Worm (Caenorhabditis elegans): Measurements from ENCODE around the gene best-2.

Gene best-2

DNA sequence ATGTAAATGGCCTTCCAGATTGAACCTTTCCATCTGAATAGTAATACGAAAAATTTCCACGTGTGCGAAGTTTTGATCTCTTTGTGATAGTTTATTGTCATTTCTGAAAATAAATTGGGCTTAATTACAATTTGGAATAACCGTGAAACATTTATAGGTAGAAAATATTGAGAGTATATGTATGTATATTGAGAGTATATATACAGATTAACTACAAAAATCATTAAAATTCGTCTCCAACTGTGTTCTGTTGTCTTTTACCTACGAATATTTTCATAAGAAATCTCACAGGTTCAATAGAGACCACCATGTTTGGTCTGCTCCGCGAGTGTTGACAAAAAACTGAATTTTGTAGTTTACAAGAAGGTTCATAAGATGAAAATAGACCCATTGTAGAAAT, at the start of gene best-2:
Gene best-2, minus strand, starts transcription at position 101 of the 400 bp plus-strand sequence.
- no peak for TF ChIP-seq W03F9.2 (tag; optimal IDR thresholded peaks at IDR 0.05)
- no peak for TF ChIP-seq him-1 (tag; optimal IDR thresholded peaks at IDR 0.05)
- no peak for TF ChIP-seq dao-5 (tag; optimal IDR thresholded peaks at IDR 0.05)

DNA sequence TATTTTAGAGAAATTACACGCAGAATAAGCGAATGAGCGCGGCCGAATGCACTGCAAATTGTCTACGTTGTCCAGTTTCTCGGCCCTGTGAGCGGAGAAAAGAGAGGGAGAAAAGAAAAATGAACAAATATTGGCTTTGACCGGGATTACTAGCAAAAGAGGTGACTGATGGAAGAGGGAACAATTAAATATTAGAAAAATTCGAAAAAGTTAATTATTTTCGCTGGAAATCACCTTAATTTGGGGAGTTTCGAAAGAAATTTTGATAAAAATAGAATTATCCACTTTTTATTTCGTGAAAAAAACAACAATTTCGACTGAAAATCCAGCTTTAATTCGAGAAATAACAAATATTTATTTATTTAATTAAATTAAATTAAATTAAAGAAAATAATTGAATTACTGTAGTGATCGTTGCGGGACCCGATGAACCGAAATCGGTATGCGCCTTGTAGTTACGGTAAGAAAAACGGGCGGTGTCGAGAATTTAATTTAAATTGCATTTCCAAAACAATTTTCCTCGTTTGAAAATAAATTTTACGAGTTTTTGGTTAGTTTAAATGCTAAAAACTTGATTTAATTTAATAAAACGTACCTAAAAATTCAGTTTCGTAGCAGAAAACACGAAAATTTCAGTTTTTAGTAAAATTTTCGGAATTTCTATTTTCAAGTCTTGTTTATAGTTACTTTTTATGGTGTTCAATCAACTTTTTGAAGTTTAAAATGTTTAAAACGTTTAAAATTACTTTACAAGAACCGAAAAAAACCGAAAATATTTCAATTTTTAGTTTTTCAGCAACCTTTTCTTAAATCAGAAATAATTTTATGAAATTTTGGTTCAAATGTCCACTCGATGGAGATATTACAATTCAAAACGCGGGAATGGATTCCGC, 41.8 kb upstream of the best-2 start, which contains the start of the genes crld-1 and msh-5:
Gene crld-1, minus strand, starts transcription at position 51 of the 893 bp plus-strand sequence.
Gene msh-5, plus strand, starts transcription at position 843 of the 893 bp plus-strand sequence.
- no peak for TF ChIP-seq dao-5 (tag; optimal IDR thresholded peaks at IDR 0.05)
- TF ChIP-seq W03F9.2 (tag; optimal IDR thresholded peaks at IDR 0.05): no peak

DNA sequence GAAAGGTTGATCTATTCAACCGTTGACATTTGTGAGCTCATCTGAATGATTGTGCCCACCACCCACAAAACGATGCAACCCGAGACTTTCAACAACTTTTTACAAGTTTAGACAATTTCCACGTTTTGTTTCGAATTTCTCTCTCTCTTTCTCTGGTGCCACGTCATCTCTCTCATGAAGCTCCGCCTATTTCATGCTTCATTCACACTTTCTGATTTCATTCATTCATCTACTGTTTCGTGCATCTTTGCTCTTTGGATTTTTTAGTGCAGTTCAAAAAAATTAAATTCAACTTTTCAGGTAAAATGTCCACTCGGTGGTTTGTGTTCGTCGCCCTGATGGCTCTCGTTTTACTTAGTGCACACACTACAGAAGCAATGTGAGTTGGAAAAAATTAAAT, 36.4 kb upstream of the best-2 start, which contains the start of gene nlp-79:
Gene nlp-79, plus strand, starts transcription at position 301 of the 400 bp plus-strand sequence.
- TF ChIP-seq him-1 (tag; optimal IDR thresholded peaks at IDR 0.05) (no peak), W03F9.2 (tag; optimal IDR thresholded peaks at IDR 0.05) (no peak), dao-5 (tag; optimal IDR thresholded peaks at IDR 0.05) (no peak)

DNA sequence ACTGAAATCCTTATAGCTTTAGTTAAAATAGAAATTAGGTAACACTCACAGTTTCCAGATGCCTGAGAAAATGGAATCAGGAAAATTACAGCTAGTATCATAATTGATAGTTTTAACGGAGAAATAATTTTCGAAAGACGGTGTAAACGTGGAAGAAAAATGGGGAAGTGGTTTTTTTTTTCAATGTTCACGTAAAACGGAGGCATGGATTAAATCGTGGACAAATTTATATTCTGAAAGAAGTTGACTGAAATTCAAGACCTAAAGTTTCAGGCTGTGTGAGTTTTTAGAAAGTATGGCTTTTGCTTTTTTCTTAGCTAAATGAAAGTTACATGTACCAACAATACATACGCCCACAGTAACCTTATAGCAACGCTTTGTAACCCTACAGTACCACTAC, 29.4 kb upstream of the best-2 start, which contains the start of gene spe-43:
Gene spe-43, minus strand, starts transcription at position 101 of the 400 bp plus-strand sequence.
- no peak for TF ChIP-seq dao-5 (tag; optimal IDR thresholded peaks at IDR 0.05)
- no peak for TF ChIP-seq W03F9.2 (tag; optimal IDR thresholded peaks at IDR 0.05)
- TF ChIP-seq him-1 (tag; optimal IDR thresholded peaks at IDR 0.05): no peak

DNA sequence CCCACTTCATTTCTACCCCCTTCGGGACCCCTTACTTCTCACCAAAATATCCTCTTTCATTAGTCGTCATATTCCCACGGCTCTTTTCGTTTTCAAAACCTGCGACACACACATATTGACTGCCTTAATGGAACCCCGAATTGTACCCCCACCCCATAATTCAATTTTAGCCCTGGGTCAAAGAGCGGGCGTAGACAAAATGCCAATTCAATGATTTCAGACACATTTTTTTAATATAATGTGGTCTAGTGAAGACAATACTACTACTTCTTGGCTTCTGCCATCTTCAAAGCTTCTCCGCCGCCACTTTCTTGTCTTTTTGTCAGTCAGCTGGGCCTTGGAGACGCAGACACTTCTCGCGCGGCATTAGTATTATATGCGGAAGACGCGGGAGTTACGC, 14.8 kb upstream of the best-2 start:
- TF ChIP-seq dao-5 (tag; optimal IDR thresholded peaks at IDR 0.05) (no peak), him-1 (tag; optimal IDR thresholded peaks at IDR 0.05) (no peak), W03F9.2 (tag; optimal IDR thresholded peaks at IDR 0.05) (no peak)

DNA sequence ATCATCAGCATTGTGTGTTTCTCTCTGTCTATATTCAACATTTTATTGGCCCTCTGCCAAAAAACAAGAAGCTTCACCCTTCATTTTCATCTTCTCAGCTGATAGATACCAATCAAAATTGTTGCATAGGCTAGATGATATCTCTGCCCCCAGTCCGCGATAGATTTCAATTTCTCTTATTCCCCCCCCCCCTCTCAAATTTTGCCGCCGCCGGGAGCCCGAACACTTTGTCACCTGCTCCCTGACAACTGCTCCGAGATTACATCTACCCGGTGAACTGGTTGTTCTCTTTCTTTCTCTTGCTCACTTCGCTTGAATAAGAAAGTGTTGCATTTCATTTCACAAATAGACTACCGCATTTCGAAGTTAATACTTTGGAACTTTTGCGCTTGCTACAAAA, 13.1 kb upstream of the best-2 start:
- TF ChIP-seq him-1 (tag; optimal IDR thresholded peaks at IDR 0.05) (no peak), W03F9.2 (tag; optimal IDR thresholded peaks at IDR 0.05) (no peak), dao-5 (tag; optimal IDR thresholded peaks at IDR 0.05) (no peak)

DNA sequence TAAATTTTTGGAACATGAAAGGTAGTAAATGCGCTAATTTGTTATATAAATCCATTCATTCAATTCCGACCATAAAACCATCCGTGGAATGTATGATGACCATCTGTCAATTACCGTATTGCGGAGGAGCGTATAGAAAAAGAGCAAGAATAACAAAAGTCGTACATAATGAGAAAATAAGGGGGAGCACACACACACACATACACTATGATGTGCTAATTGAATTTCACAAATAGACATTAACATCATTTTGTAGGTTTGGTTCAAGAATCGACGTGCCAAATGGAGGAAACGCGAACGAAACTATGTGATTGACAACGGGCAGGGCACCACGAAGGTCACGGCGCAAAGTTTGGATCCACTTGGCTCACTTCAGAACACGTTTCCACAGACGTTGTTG, 8.5 kb upstream of the best-2 start:
- TF ChIP-seq W03F9.2 (tag; optimal IDR thresholded peaks at IDR 0.05): no peak
- TF ChIP-seq him-1 (tag; optimal IDR thresholded peaks at IDR 0.05): no peak
- no peak for TF ChIP-seq dao-5 (tag; optimal IDR thresholded peaks at IDR 0.05)

DNA sequence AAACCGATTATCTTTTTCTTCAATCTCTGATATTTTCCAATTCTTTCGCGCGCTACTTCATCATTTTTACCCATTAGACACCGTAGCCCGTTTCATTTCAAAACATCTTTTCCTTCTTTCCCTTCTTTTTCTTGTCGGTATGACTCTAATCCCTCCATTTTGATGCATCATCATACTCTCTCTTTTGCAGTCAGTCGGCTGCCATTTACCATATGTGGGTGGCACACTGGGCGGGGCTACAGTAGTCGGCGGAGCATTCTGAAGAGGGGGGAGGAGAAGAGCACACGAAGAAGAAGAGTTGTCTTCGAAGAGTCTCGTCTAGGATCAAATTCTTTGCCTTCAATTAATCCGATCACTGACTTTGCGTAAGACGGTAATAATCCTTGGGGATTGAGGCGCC, 5.9 kb upstream of the best-2 start, which contains the start of gene unc-30:
Gene unc-30, plus strand, starts transcription at position 184 of the 400 bp plus-strand sequence.
- TF ChIP-seq W03F9.2 (tag; optimal IDR thresholded peaks at IDR 0.05): no peak
- TF ChIP-seq dao-5 (tag; optimal IDR thresholded peaks at IDR 0.05): no peak
- TF ChIP-seq him-1 (tag; optimal IDR thresholded peaks at IDR 0.05): no peak

DNA sequence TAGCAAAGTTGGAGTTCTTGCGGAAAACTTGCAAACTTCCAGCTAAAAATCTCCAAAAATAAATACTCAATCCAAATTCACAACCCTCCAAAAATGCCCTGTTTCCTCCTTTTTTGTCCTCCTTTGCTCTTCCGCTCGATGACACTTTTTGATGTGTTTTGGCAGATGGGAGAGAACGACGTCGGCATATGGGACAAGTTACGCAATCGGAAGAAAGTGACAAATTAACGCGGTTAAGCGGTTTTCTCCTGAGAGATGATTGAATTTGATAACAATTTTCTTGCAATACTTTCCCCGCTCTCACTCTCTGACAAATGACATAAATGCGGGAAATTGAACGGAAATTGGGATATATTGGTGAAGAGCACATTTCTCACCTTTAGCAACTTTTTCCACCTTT, 3.8 kb upstream of the best-2 start:
- no peak for TF ChIP-seq him-1 (tag; optimal IDR thresholded peaks at IDR 0.05)
- TF ChIP-seq W03F9.2 (tag; optimal IDR thresholded peaks at IDR 0.05): no peak
- no peak for TF ChIP-seq dao-5 (tag; optimal IDR thresholded peaks at IDR 0.05)

DNA sequence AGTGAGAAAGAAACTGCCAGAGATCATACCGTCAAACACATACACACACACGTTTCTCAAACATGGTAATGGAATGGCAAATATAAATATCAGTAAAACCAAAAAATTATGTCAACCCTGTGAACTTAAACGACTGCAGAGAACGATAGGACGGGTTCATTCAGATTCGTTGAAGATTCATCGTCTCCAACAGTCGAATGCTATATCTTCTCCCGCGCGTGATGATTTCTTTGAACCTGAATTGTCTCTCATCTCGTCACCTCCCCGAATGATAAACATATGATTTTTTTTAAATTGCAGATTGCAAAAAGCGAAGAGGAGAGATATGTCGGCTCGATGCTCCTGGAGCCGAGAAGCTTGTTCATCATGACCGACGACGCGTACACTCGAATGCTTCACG, 2.0 kb downstream of the best-2 start:
- TF ChIP-seq him-1 (tag; optimal IDR thresholded peaks at IDR 0.05): no peak
- no peak for TF ChIP-seq dao-5 (tag; optimal IDR thresholded peaks at IDR 0.05)
- TF ChIP-seq W03F9.2 (tag; optimal IDR thresholded peaks at IDR 0.05): no peak

DNA sequence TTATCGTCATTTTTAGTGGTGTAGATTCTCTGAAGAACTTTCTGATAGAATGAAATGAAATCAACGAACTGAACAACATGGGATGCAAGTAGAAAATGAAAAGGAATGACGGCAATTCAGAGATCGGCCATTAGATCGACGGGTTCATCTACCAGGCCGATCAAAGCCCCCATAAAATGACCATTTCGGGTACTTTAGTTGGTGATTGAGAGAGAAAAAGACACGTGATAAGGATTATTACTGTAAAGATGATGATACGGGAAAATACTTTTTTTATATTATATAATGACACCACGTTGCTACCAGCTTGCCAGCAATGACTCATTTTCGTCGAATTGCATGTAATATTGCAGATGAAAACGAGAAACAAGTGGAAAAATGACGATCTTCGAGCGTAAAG, 3.1 kb downstream of the best-2 start, which contains the start of gene best-1:
Gene best-1, minus strand, starts transcription at position 29 of the 400 bp plus-strand sequence.
- TF ChIP-seq W03F9.2 (tag; optimal IDR thresholded peaks at IDR 0.05) (no peak), him-1 (tag; optimal IDR thresholded peaks at IDR 0.05) (no peak), dao-5 (tag; optimal IDR thresholded peaks at IDR 0.05) (no peak)

DNA sequence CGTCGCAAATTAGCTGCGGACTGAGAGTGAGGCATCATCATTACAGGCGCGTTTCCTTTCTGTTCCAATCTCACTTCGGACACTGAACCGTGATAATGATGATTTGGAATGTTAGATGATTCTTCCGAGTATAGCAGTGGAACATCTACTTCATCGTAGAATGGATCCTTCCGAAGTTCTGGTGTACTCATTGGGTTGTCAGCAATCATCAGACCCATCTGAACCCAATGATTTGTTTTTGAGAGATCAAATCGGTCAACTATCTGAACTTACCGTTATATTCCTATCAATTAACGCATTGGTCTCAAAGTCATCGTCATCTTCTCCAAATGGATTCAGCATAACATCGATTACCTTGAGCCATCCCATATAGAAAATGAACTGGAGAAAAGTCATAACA, 4.5 kb downstream of the best-2 start:
- TF ChIP-seq W03F9.2 (tag; optimal IDR thresholded peaks at IDR 0.05) (no peak), him-1 (tag; optimal IDR thresholded peaks at IDR 0.05) (no peak), dao-5 (tag; optimal IDR thresholded peaks at IDR 0.05) (no peak)

DNA sequence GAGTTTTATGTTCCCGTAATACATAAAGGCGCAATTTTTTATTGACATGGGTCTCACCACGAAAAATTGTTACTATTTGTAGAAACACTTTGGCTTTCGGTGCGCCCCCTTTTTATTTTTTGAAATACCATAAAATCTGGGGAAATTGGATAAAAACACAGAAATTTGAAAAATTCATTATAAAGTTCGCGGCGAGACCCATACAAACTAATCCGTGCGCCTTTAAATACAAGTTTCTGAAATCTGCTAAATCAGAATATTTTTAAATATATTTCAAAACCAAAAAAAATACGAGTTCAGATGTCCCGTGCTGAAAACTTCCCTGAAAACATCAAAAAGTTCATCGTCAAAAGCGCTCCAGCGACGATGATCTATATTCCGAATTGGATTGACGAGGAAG, 5.5 kb downstream of the best-2 start, which contains the start of gene B0564.2:
Gene B0564.2, plus strand, starts transcription at position 301 of the 400 bp plus-strand sequence.
- TF ChIP-seq him-1 (tag; optimal IDR thresholded peaks at IDR 0.05) (no peak), dao-5 (tag; optimal IDR thresholded peaks at IDR 0.05) (no peak)

DNA sequence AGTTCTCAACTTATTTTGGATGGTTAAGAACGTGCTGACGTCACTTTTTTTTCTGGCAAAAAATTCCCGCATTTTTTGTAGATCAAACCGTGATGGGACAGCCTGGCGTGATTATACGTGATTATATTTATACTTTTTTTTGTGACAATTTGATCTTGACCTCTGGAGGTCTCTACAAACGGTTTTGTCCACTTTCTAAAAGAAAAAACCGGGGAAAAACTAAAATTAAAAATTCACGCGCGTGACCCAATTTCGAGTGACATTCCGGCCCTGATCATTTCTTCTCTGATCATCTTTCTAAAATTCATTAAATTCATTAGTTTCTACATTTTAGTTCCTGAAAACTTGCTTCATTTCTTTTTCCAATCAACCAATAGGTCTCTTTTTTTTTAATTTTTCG, 8.0 kb downstream of the best-2 start, which contains the start of gene rde-11:
Gene rde-11, plus strand, starts transcription at position 301 of the 400 bp plus-strand sequence.
- no peak for TF ChIP-seq dao-5 (tag; optimal IDR thresholded peaks at IDR 0.05)
- no peak for TF ChIP-seq W03F9.2 (tag; optimal IDR thresholded peaks at IDR 0.05)
- TF ChIP-seq him-1 (tag; optimal IDR thresholded peaks at IDR 0.05): no peak

Measured in whole organism, L4/young adult.